Worm (Caenorhabditis elegans): Measurements from ENCODE around the gene srh-274.
"Not testable (repeated sequence)": the region's sequence is repeated elsewhere in the genome, so short reads cannot be mapped to it uniquely, and the experiment has no call there.

Gene srh-274

DNA sequence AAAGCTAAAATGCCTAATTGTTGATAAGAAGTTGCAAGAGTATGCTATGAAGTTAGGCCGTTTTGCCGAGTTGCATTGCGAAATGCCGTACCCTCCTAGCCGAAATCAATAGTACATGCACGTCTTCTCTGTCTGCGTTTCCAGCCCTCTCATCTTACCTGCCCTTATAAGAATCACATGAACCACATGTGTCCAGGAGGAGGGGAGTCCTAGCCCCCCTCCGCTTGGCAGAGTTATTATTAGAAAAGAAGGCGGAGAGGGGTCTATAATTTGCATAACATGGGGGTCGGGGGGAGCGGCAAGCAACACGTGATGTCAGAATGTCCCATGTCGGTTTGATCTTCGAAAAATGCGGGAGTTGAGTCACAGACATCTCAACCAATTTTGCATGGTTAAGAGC is 29.9 kb upstream of the srh-274 start:
- TF ChIP-seq unc-39 (tag; optimal IDR thresholded peaks at IDR 0.05) (no peak), alr-1 (tag; optimal IDR thresholded peaks at IDR 0.05) (no peak), ztf-11 (tag; optimal IDR thresholded peaks at IDR 0.05) (no peak), nhr-23 (tag; optimal IDR thresholded peaks at IDR 0.05) (no peak), C34F6.9 (tag; optimal IDR thresholded peaks at IDR 0.05) (no peak), lin-39 (tag; optimal IDR thresholded peaks at IDR 0.05) (no peak), nhr-129 (tag; optimal IDR thresholded peaks at IDR 0.05) (no peak), mab-5 (tag; optimal IDR thresholded peaks at IDR 0.05) (no peak), Y55F3AM.14 (GFP tag; optimal IDR thresholded peaks at IDR 0.05) (no peak), nhr-10 (tag; optimal IDR thresholded peaks at IDR 0.05) (no peak), zag-1 (tag; optimal IDR thresholded peaks at IDR 0.05) (no peak), lsy-2 (tag; optimal IDR thresholded peaks at IDR 0.05) (no peak), nhr-25 (tag; optimal IDR thresholded peaks at IDR 0.05) (no peak), skn-1 (tag; optimal IDR thresholded peaks at IDR 0.05) (no peak), sma-3 (GFP tag; optimal IDR thresholded peaks at IDR 0.05) (no peak)

DNA sequence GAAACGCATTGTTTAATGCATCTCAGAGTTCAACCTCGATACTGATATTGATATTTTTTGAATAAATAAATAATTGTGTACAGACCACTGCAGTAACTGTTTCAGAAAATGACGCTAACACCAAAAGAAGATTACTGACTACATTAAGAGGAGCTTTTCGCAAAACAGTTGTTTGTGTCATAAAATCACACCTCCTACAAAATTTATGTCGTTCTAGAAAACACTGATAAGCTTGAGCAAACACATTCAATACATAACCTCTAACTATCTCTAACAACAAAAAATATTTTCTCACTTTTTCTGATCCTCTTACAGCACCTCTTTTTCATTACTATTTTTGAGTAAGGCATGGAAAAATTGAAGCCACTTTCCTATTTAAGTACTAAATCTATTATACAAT is 28.3 kb upstream of the srh-274 start, which contains the start of gene fbxc-7:
TSS of gene fbxc-7 (plus strand) at position 301 of the 400 bp plus-strand sequence.
- not testable (repeated sequence) for TF ChIP-seq dmd-4, nhr-129, alr-1 (tag; optimal IDR thresholded peaks at IDR 0.05)

DNA sequence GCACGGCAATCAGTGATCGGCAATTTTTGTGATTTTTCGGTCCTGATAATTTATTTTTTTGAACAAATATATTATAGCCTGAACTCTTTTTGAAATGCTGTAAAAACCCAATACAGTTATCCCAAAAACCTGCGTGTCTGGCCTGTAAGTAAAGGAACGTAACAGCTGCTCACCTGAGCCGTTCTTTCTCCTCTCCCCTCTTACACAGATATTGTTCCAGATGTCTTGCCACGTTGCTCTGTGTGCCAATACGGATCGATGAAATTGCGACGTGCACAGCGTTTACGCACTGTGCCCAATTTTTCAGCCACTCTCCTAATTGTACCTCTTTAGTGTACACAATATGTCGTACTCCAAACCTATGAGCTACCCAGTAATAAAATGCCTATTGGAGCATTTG is 24.3 kb upstream of the srh-274 start, which contains the start of gene sdz-4:
TSS of gene sdz-4 (plus strand) at position 301 of the 400 bp plus-strand sequence.
- TF ChIP-seq ztf-11 (tag; optimal IDR thresholded peaks at IDR 0.05) (no peak), elt-1 (tag; optimal IDR thresholded peaks at IDR 0.05) (no peak)

DNA sequence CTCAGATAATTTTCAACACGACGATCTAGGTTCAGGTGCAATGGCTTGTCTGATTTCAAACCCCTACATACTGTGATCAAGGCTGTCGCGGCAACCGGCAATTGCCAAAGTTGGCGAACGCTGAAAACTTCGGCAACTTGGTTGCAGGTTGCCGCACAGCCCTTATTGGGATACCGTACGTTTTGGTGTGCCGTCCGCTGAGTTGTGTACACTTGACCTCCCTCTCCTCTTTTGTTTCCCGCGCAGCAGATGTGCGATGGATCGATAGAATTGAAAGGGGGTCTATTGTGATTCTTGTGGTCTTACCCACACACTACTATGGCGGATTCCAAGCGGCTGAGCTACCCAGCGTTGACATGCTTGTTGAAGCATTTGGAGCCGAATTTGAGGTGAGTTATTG is 22.7 kb upstream of the srh-274 start, which contains the start of the genes C32B5.18 and C32B5.7:
TSS of gene C32B5.18 (plus strand) at position 301 of the 400 bp plus-strand sequence.
TSS of gene C32B5.7 (plus strand) at position 311 of the 400 bp plus-strand sequence.
- TF ChIP-seq nhr-25 (tag; optimal IDR thresholded peaks at IDR 0.05), result no peak
- no peak for TF ChIP-seq dmd-4 (tag; optimal IDR thresholded peaks at IDR 0.05)
- TF ChIP-seq fos-1 (tag; optimal IDR thresholded peaks at IDR 0.05), result no peak
- TF ChIP-seq peb-1 (tag; optimal IDR thresholded peaks at IDR 0.05), result no peak

DNA sequence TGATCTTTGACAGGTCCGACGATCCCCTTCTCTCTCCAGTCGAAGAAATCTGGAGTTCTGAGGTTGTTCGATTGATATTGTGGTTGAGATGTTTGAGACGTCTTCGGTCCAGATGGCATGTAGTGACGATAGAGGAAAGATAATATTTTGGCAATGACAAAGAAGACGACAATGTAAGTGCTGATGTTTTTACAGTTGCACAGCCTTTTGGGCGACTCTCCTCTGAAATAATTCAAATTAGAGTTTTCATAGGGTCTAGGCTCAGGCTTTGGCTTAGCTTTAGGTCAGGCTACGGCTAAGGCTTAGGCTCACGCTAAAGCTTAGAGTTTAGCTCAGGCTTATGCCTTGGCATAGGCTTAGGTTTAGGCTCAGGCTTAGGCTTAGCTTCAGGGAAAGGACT is 21.0 kb upstream of the srh-274 start, which contains the start of gene C32B5.13:
TSS of gene C32B5.13 (minus strand) at position 101 of the 400 bp plus-strand sequence.
- TF ChIP-seq peb-1 (tag; optimal IDR thresholded peaks at IDR 0.05), result no peak
- TF ChIP-seq elt-3 (tag; optimal IDR thresholded peaks at IDR 0.05), result no peak
- no peak for TF ChIP-seq lin-13 (GFP tag; optimal IDR thresholded peaks at IDR 0.05)
- no peak for TF ChIP-seq nhr-129 (tag; optimal IDR thresholded peaks at IDR 0.05)
- TF ChIP-seq ztf-1 (GFP tag; conservative IDR thresholded peaks at IDR 0.05), result no peak
- no peak for TF ChIP-seq nhr-12 (tag; optimal IDR thresholded peaks at IDR 0.05)
- TF ChIP-seq mbf-1 (tag; optimal IDR thresholded peaks at IDR 0.05), result no peak
- TF ChIP-seq mdl-1 (tag; optimal IDR thresholded peaks at IDR 0.05), result no peak
- no peak for TF ChIP-seq C34F6.9 (tag; optimal IDR thresholded peaks at IDR 0.05)
- TF ChIP-seq gmeb-1 (tag; optimal IDR thresholded peaks at IDR 0.05), result no peak
- TF ChIP-seq unc-39 (tag; optimal IDR thresholded peaks at IDR 0.05), result no peak
- no peak for TF ChIP-seq sma-9 (GFP tag; optimal IDR thresholded peaks at IDR 0.05)
- no peak for TF ChIP-seq sma-9 (tag; optimal IDR thresholded peaks at IDR 0.05)
- no peak for TF ChIP-seq unc-62 (GFP tag; optimal IDR thresholded peaks at IDR 0.05)
- TF ChIP-seq dmd-4 (tag; optimal IDR thresholded peaks at IDR 0.05), result no peak
- no peak for TF ChIP-seq nhr-77 (tag; optimal IDR thresholded peaks at IDR 0.05)
- TF ChIP-seq ama-1 (optimal IDR thresholded peaks at IDR 0.05), result no peak
- TF ChIP-seq unc-55 (GFP tag; optimal IDR thresholded peaks at IDR 0.05), result no peak
- TF ChIP-seq nhr-23 (tag; optimal IDR thresholded peaks at IDR 0.05), result no peak
- TF ChIP-seq nhr-10 (tag; optimal IDR thresholded peaks at IDR 0.05), result no peak

DNA sequence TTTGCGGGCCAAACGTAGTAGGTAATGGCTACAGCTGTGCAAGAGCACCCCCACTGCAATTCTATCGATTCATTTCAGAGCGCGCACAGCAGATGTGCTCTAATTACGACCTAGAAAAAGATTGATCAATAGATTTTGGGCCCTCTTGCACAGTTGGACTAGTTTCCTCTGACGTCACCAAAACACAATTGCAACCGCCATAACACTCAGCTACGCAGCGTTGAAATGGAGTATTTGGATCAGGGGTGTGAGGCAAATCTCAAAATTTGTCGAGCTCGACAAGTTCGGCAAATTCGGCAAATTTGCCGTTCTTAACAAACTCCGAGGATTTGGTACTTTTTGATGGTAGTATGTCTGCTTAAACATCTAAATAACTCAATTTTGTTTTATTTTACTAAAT is 16.0 kb upstream of the srh-274 start, which contains the start of gene fbxc-18:
TSS of gene fbxc-18 (minus strand) at position 101 of the 400 bp plus-strand sequence.
- TF ChIP-seq elt-1 (tag; optimal IDR thresholded peaks at IDR 0.05); ama-1 (optimal IDR thresholded peaks at IDR 0.05); ZK546.5 (tag; optimal IDR thresholded peaks at IDR 0.05): not testable (repeated sequence)
